Fruit fly (Drosophila melanogaster) Kc167 (cell line): ENCODE data around the gene Ost48.

Experiments
- Myc ChIP-seq: fragments of >200 bp; optimal IDR thresholded peaks from 2 replicates; lab custom pipeline; 2017; ENCODE audit warnings: missing external identifiers
- h ChIP-seq: fragments of >200 bp; optimal IDR thresholded peaks from 3 replicates; lab custom pipeline; 2018; ENCODE audit warnings: missing external identifiers
- psq ChIP-seq: fragments of >200 bp; optimal IDR thresholded peaks from 2 replicates; lab custom pipeline; 2017; ENCODE audit warnings: missing external identifiers
- ttk ChIP-seq: sonication (Bioruptor generic); optimal IDR thresholded peaks from 2 replicates; lab custom pipeline; 2017; ENCODE audit warnings: missing external identifiers

DNA sequence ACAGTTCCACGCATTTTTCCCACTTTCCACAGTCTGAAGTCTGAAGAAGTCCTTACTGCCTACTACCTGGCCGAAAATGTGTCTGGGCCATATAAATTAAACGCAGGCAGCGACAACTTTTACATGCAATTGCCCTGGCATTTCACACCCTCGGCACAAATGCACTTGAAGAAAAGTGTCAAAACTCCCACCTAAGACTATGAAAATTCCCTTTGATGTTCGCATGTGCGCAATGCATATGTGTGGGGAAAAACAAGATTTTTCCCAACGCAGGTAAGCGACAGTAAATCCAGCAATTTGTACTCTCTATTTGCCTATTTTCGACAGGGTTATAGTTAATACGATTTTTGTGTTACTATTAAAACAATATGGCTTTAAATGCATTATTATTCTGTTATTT, 28.9 kb downstream of the Ost48 start:
- TF ChIP-seq ttk (lab: Kevin White, UChicago) (no peak), Myc (lab: Kevin White, UChicago) (no peak), psq (lab: Kevin White, UChicago) (no peak), h (lab: Kevin White, UChicago) (no peak)
